Fruit fly (Drosophila melanogaster) whole organism, embryonic: ENCODE results near the gene CG43707.

Source experiments
- Abd-B ChIP-seq: fragments of 200-800 bp; sonication (Bioruptor generic); optimal IDR thresholded peaks from 2 replicates; lab custom pipeline; 2018; ENCODE audit warnings: missing biosample characterization, mild to moderate bottlenecking, missing genetic modification characterization, moderate library complexity
- Antp ChIP-seq: fragments of 200-800 bp; sonication (Bioruptor generic); optimal IDR thresholded peaks from 3 replicates; lab custom pipeline; 2016; ENCODE audit warnings: missing biosample characterization, missing genetic modification characterization
- CG13287 ChIP-seq: fragments of 200-800 bp; sonication (Bioruptor generic); IDR thresholded peaks from 2 replicates; pipeline ENCODE4 v1.3.6; 2022; ENCODE audit warnings: missing biosample characterization, missing genetic modification characterization; ENCODE audit not compliant: partially characterized antibody
- CG13624 ChIP-seq: fragments of 200-800 bp; sonication (Bioruptor generic); optimal IDR thresholded peaks from 2 replicates; lab custom pipeline; 2016; ENCODE audit warnings: missing biosample characterization, missing genetic modification characterization
- CG15011 ChIP-seq: fragments of 200-800 bp; sonication (Bioruptor generic); optimal IDR thresholded peaks from 3 replicates; lab custom pipeline; 2018; ENCODE audit warnings: missing biosample characterization, mild to moderate bottlenecking, missing genetic modification characterization
- CG17328 ChIP-seq: fragments of 200-800 bp; sonication (Bioruptor generic); IDR thresholded peaks from 2 replicates; pipeline ENCODE4 v1.3.6; 2022; ENCODE audit warnings: missing biosample characterization, missing genetic modification characterization
- CG18262 ChIP-seq: fragments of 200-800 bp; optimal IDR thresholded peaks from 3 replicates; lab custom pipeline; 2019; ENCODE audit warnings: missing biosample characterization, mild to moderate bottlenecking, missing genetic modification characterization, moderate library complexity
- CG18764 ChIP-seq: fragments of 200-800 bp; sonication (Bioruptor generic); optimal IDR thresholded peaks from 3 replicates; lab custom pipeline; 2016; ENCODE audit warnings: missing biosample characterization, missing genetic modification characterization
- CG2120 ChIP-seq: fragments of 200-800 bp; sonication (Bioruptor generic); optimal IDR thresholded peaks from 3 replicates; lab custom pipeline; 2016; ENCODE audit warnings: missing biosample characterization, missing genetic modification characterization
- CG2712 ChIP-seq: fragments of 200-800 bp; optimal IDR thresholded peaks from 3 replicates; lab custom pipeline; 2019; ENCODE audit warnings: missing biosample characterization, mild to moderate bottlenecking, missing genetic modification characterization, moderate library complexity
- CG30431 ChIP-seq: fragments of 200-800 bp; sonication (Bioruptor generic); optimal IDR thresholded peaks from 2 replicates; lab custom pipeline; 2017; ENCODE audit warnings: missing biosample characterization, missing genetic modification characterization
- CG33557 ChIP-seq: fragments of 200-800 bp; sonication (Bioruptor generic); optimal IDR thresholded peaks from 2 replicates; lab custom pipeline; 2019; ENCODE audit warnings: missing biosample characterization, mild to moderate bottlenecking, missing genetic modification characterization, moderate library complexity
- CG3838 ChIP-seq: fragments of 200-800 bp; sonication (Bioruptor generic); optimal IDR thresholded peaks from 3 replicates; lab custom pipeline; 2016; ENCODE audit warnings: missing biosample characterization, missing genetic modification characterization
- CG4730 ChIP-seq: fragments of 200-800 bp; sonication (Bioruptor generic); IDR thresholded peaks from 2 replicates; pipeline ENCODE4 v1.3.6; 2022; ENCODE audit warnings: missing biosample characterization, missing genetic modification characterization
- CG5953 ChIP-seq: fragments of 200-800 bp; sonication (Bioruptor generic); IDR thresholded peaks from 2 replicates; pipeline ENCODE4 v1.3.6; 2022; ENCODE audit warnings: missing biosample characterization, missing genetic modification characterization
- CG6254 ChIP-seq: fragments of 200-800 bp; sonication (Bioruptor generic); optimal IDR thresholded peaks from 3 replicates; lab custom pipeline; 2017; ENCODE audit warnings: mild to moderate bottlenecking, missing biosample characterization, missing genetic modification reagents, missing genetic modification characterization
- CG6854 ChIP-seq: fragments of 200-800 bp; sonication (Bioruptor generic); optimal IDR thresholded peaks from 3 replicates; lab custom pipeline; 2017; ENCODE audit warnings: missing biosample characterization, mild to moderate bottlenecking, missing genetic modification characterization
- CG7839 ChIP-seq: fragments of 200-800 bp; sonication (Bioruptor generic); optimal IDR thresholded peaks from 3 replicates; lab custom pipeline; 2018; ENCODE audit warnings: missing biosample characterization, mild to moderate bottlenecking, missing genetic modification characterization, moderate library complexity
- CG8290 ChIP-seq, 3 experiments: fragments of 200-800 bp; sonication (Bioruptor generic); optimal IDR thresholded peaks; 2 replicates each; lab custom pipeline; 2016 to 2019; ENCODE audit warnings: missing biosample characterization in 3 of 3, missing genetic modification characterization in 3 of 3, mild to moderate bottlenecking in 2 of 3, moderate library complexity in 1 of 3
- CG8388 ChIP-seq: fragments of 200-800 bp; sonication (Bioruptor generic); optimal IDR thresholded peaks from 2 replicates; lab custom pipeline; 2019; ENCODE audit warnings: missing biosample characterization, mild to moderate bottlenecking, missing genetic modification characterization, moderate library complexity
- CG8924 ChIP-seq: fragments of 200-800 bp; optimal IDR thresholded peaks from 3 replicates; lab custom pipeline; 2019; ENCODE audit warnings: missing biosample characterization, mild to moderate bottlenecking, missing genetic modification characterization, moderate library complexity
- Chrac-16 ChIP-seq: fragments of 200-800 bp; sonication (Bioruptor generic); optimal IDR thresholded peaks from 3 replicates; lab custom pipeline; 2016; ENCODE audit warnings: missing biosample characterization, missing genetic modification characterization
- Dek ChIP-seq: fragments of 200-800 bp; sonication (Bioruptor generic); optimal IDR thresholded peaks from 3 replicates; lab custom pipeline; 2019; ENCODE audit warnings: missing biosample characterization, mild to moderate bottlenecking, missing genetic modification characterization, moderate library complexity
- Dfd ChIP-seq, 2 experiments: fragments of >200 bp; optimal IDR thresholded peaks; 2 replicates each; lab custom pipeline; 2017; ENCODE audit warnings: missing biosample characterization in 2 of 2, missing genetic modification characterization in 2 of 2
- ERR ChIP-seq: fragments of 200-800 bp; sonication (Bioruptor generic); optimal IDR thresholded peaks from 2 replicates; lab custom pipeline; 2016; ENCODE audit warnings: missing biosample characterization, missing genetic modification characterization
- Fer3 ChIP-seq: fragments of 200-800 bp; sonication (Bioruptor generic); optimal IDR thresholded peaks from 2 replicates; lab custom pipeline; 2018; ENCODE audit warnings: missing biosample characterization, mild to moderate bottlenecking, missing genetic modification characterization, moderate library complexity
- HHEX ChIP-seq: fragments of 200-800 bp; sonication (Bioruptor generic); optimal IDR thresholded peaks from 3 replicates; lab custom pipeline; 2017; ENCODE audit warnings: missing biosample characterization, mild to moderate bottlenecking, missing genetic modification characterization, missing genetic modification reagents
- Hsf ChIP-seq: fragments of 200-800 bp; sonication (Bioruptor generic); optimal IDR thresholded peaks from 3 replicates; lab custom pipeline; 2016; ENCODE audit warnings: missing biosample characterization, missing genetic modification characterization
- Meics ChIP-seq: fragments of 200-800 bp; sonication (Bioruptor generic); optimal IDR thresholded peaks from 2 replicates; lab custom pipeline; 2017; ENCODE audit warnings: missing biosample characterization, mild to moderate bottlenecking, missing genetic modification characterization
- NFAT ChIP-seq: fragments of 200-800 bp; sonication (Bioruptor generic); IDR thresholded peaks from 2 replicates; pipeline ENCODE4 v1.3.6; 2022; ENCODE audit warnings: missing biosample characterization, missing genetic modification characterization
- Tbp ChIP-seq: fragments of >200 bp; optimal IDR thresholded peaks from 2 replicates; lab custom pipeline; 2018; ENCODE audit warnings: missing biosample characterization, missing genetic modification characterization
- ash1 ChIP-seq: fragments of 200-800 bp; sonication (Bioruptor generic); optimal IDR thresholded peaks from 2 replicates; lab custom pipeline; 2018; ENCODE audit warnings: missing biosample characterization, mild to moderate bottlenecking, missing genetic modification characterization
- cad ChIP-seq: fragments of >200 bp; optimal IDR thresholded peaks from 2 replicates; lab custom pipeline; 2017; ENCODE audit warnings: missing biosample characterization, missing genetic modification characterization
- cato ChIP-seq: fragments of 200-800 bp; sonication (Bioruptor generic); optimal IDR thresholded peaks from 2 replicates; lab custom pipeline; 2016; ENCODE audit warnings: missing biosample characterization, missing genetic modification characterization, borderline replicate concordance
- cwo ChIP-seq: fragments of 200-800 bp; sonication (Bioruptor generic); optimal IDR thresholded peaks from 3 replicates; lab custom pipeline; 2017; ENCODE audit warnings: missing biosample characterization, missing genetic modification characterization, mild to moderate bottlenecking, moderate library complexity, missing genetic modification reagents
- dan ChIP-seq: fragments of 200-800 bp; sonication (Bioruptor generic); IDR thresholded peaks from 2 replicates; pipeline ENCODE4 v1.3.6; 2022; ENCODE audit warnings: missing biosample characterization, missing genetic modification characterization
- en ChIP-seq: fragments of 200-800 bp; sonication (Bioruptor generic); optimal IDR thresholded peaks from 2 replicates; lab custom pipeline; 2016; ENCODE audit warnings: missing biosample characterization, missing genetic modification characterization
- fru ChIP-seq: fragments of >200 bp; optimal IDR thresholded peaks from 2 replicates; lab custom pipeline; 2017
- gsb ChIP-seq: fragments of 200-800 bp; sonication (Bioruptor generic); IDR thresholded peaks from 2 replicates; pipeline ENCODE4 v1.3.6; 2022; ENCODE audit warnings: missing biosample characterization, missing genetic modification characterization
- hb ChIP-seq: fragments of 200-800 bp; sonication (Bioruptor generic); IDR thresholded peaks from 3 replicates; pipeline ENCODE4 v1.3.6; 2022; ENCODE audit warnings: missing biosample characterization, missing genetic modification characterization; ENCODE audit not compliant: partially characterized antibody
- hth ChIP-seq: fragments of >200 bp; optimal IDR thresholded peaks from 2 replicates; lab custom pipeline; 2017; ENCODE audit warnings: inconsistent platforms
- kay ChIP-seq: fragments of 200-800 bp; sonication (Bioruptor generic); optimal IDR thresholded peaks from 2 replicates; lab custom pipeline; 2016; ENCODE audit warnings: missing biosample characterization, missing genetic modification characterization
- mirr ChIP-seq: fragments of 200-800 bp; sonication (Bioruptor generic); optimal IDR thresholded peaks from 3 replicates; lab custom pipeline; 2018; ENCODE audit warnings: missing biosample characterization, mild to moderate bottlenecking, missing genetic modification characterization
- mld ChIP-seq: fragments of 200-800 bp; sonication (Bioruptor generic); IDR thresholded peaks from 3 replicates; pipeline ENCODE4 v1.3.6; 2022; ENCODE audit warnings: missing biosample characterization, missing genetic modification characterization; ENCODE audit not compliant: partially characterized antibody
- nau ChIP-seq: fragments of 200-800 bp; sonication (Bioruptor generic); optimal IDR thresholded peaks from 3 replicates; lab custom pipeline; 2017; ENCODE audit warnings: missing biosample characterization, mild to moderate bottlenecking, missing genetic modification characterization, missing genetic modification reagents
- nerfin-2 ChIP-seq: fragments of 200-800 bp; sonication (Bioruptor generic); IDR thresholded peaks from 2 replicates; pipeline ENCODE4 v1.3.6; 2022; ENCODE audit warnings: missing biosample characterization, missing genetic modification characterization; ENCODE audit not compliant: partially characterized antibody
- ro ChIP-seq: fragments of 200-800 bp; sonication (Bioruptor generic); IDR thresholded peaks from 2 replicates; pipeline ENCODE4 v1.3.6; 2022; ENCODE audit warnings: missing biosample characterization, missing genetic modification characterization
- scrt ChIP-seq: fragments of 200-800 bp; sonication (Bioruptor generic); optimal IDR thresholded peaks from 2 replicates; lab custom pipeline; 2018; ENCODE audit warnings: missing biosample characterization, mild to moderate bottlenecking, missing genetic modification characterization, moderate library complexity
- trem ChIP-seq: fragments of 200-800 bp; optimal IDR thresholded peaks from 3 replicates; lab custom pipeline; 2019; ENCODE audit warnings: missing biosample characterization, mild to moderate bottlenecking, missing genetic modification characterization, moderate library complexity
- ttk ChIP-seq: fragments of 200-800 bp; sonication (Bioruptor generic); IDR thresholded peaks from 2 replicates; pipeline ENCODE4 v2.1.2; 2022; ENCODE audit warnings: missing biosample characterization, missing genetic modification characterization

Gene CG43707

DNA sequence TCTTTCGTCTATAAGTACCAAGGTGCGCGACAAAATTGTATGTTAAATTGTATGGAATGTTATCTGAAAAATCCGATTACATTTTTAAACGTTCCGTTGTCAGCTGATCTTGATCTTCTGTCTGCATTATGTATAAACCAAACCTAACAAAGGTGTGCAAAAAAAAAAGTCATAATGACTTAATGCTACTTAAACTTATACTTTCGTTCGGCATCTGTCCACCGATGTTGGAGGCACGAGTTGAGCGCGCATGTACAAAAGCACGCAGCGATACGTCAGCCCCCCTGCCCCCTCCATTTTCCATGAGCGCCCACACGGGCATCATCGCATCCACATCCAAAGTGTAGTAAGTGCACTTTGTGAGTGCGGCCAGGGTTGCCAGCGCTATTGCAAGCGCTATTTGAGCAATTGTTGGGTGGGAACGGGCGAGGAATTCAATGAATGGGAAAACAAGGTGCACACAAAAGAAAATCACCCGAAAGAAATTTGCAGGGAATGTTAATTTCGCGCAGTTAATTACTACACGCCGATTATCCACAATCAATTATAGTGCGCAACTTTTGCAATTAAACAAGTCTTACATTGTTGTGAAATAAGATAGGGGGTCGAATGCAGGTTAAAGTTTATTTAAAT lies 47.7 kb downstream of the CG43707 start (continued):
- peak; percentile 98 for TF ChIP-seq CG6254 (GFP tag; lab: Kevin White, UChicago)
- TF ChIP-seq cad (GFP tag; lab: Kevin White, UChicago), result no peak
- TF ChIP-seq NFAT (GFP tag; lab: Robert Waterston, UW), result peak; percentile 92
- peak; percentile 99 for TF ChIP-seq CG8388
- no peak for TF ChIP-seq hb (GFP tag; lab: Robert Waterston, UW)
- TF ChIP-seq CG15011, result peak; percentile 97
- TF ChIP-seq CG33557 (GFP tag; lab: Kevin White, UChicago), result peak; percentile 82
- peak; percentile 99 for TF ChIP-seq CG2712 (tag; lab: Kevin White, UChicago)
- TF ChIP-seq ro (GFP tag; lab: Robert Waterston, UW), result peak; percentile 93
- TF ChIP-seq CG5953, result peak; percentile 97
- peak; percentile 98 for TF ChIP-seq Antp
- peak; percentile 95 for TF ChIP-seq Chrac-16 (GFP tag; lab: Kevin White, UChicago)
- TF ChIP-seq CG17328 (GFP tag; lab: Robert Waterston, UW), result peak; percentile 98
- TF ChIP-seq ERR (GFP tag; lab: Kevin White, UChicago), result peak; percentile 96
- peak; percentile 99 for TF ChIP-seq nau
- peak; percentile 97 for TF ChIP-seq Dek (tag; lab: Kevin White, UChicago)
- TF ChIP-seq CG18764 (GFP tag; lab: Kevin White, UChicago), result peak; percentile 96
- TF ChIP-seq gsb, result peak; percentile 94
- no peak for TF ChIP-seq hth (lab: Kevin White, UChicago)
- peak; percentile 98 for TF ChIP-seq Hsf (GFP tag; lab: Kevin White, UChicago)
- peak; percentile 99 for TF ChIP-seq HHEX (GFP tag; lab: Kevin White, UChicago)
- TF ChIP-seq CG4730 (GFP tag; lab: Robert Waterston, UW), result peak; percentile 96
- TF ChIP-seq mirr (GFP tag; lab: Kevin White, UChicago), result peak; percentile 98
- TF ChIP-seq CG8924 (tag; lab: Kevin White, UChicago), result peak; percentile 97
- TF ChIP-seq CG2120, result peak; percentile 97
- peak; percentile 88 for TF ChIP-seq ash1 (GFP tag; lab: Kevin White, UChicago)
- peak; percentile 96 for TF ChIP-seq trem
- peak; percentile 97 for TF ChIP-seq Meics (GFP tag; lab: Kevin White, UChicago)
- TF ChIP-seq Abd-B, result peak; percentile 98
- peak; percentile 95 for TF ChIP-seq cato (GFP tag; lab: Kevin White, UChicago)
- peak; percentile 93 for TF ChIP-seq CG3838 (GFP tag; lab: Kevin White, UChicago)
- TF ChIP-seq CG30431, result peak; percentile 97
- TF ChIP-seq CG13287 (GFP tag; lab: Robert Waterston, UW), result no peak
- no peak for TF ChIP-seq mld
- peak; percentile 92 for TF ChIP-seq CG8290 (GFP tag; optimal IDR thresholded peaks at IDR 0.05; lab: Kevin White, UChicago)
- peak; percentile 91 to 99 for TF ChIP-seq CG8290 (tag; optimal IDR thresholded peaks at IDR 0.05; lab: Kevin White, UChicago)
- TF ChIP-seq CG6854 (GFP tag; lab: Kevin White, UChicago), result peak; percentile 96
- TF ChIP-seq scrt, result peak; percentile 97
- no peak for TF ChIP-seq fru (lab: Kevin White, UChicago)
- TF ChIP-seq cwo (GFP tag; lab: Kevin White, UChicago), result peak; percentile 97
- no peak for TF ChIP-seq nerfin-2 (GFP tag; lab: Robert Waterston, UW)
- TF ChIP-seq Fer3 (tag; lab: Kevin White, UChicago), result peak; percentile 98
- peak; percentile 98 for TF ChIP-seq en (GFP tag; lab: Kevin White, UChicago)
- TF ChIP-seq CG7839 (tag; lab: Kevin White, UChicago), result peak; percentile 99
- TF ChIP-seq Dfd (GFP tag; optimal IDR thresholded peaks at IDR 0.05; lab: Kevin White, UChicago), result no peak
- TF ChIP-seq CG18262 (tag; lab: Kevin White, UChicago), result peak; percentile 99
- no peak for TF ChIP-seq Tbp (GFP tag; lab: Kevin White, UChicago)
- TF ChIP-seq ttk (GFP tag; lab: Robert Waterston, UW), result peak; percentile 97
- TF ChIP-seq kay, result peak; percentile 92
- peak; percentile 83 for TF ChIP-seq dan (GFP tag; lab: Robert Waterston, UW)
- TF ChIP-seq CG13624, result peak; percentile 98
